Worm (Caenorhabditis elegans) whole organism, early embryonic: ENCODE measurements around the gene fli-1.

ENCODE experiments used
- ama-1 ChIP-seq: fragments of 150-350 bp; optimal IDR thresholded peaks from 2 replicates; lab custom pipeline; 2014
- ets-7 ChIP-seq: sonication (generic microtip); optimal IDR thresholded peaks from 2 replicates; lab custom pipeline; 2016; ENCODE audit warnings: missing genotype, missing genetic modification characterization, missing compliant biosample characterization
- flt-1 ChIP-seq: fragments of 200-800 bp; sonication (Bioruptor generic); IDR thresholded peaks from 2 replicates; pipeline ENCODE4 v1.3.6; 2022; ENCODE audit warnings: missing genetic modification characterization, missing compliant biosample characterization
- hnd-1 ChIP-seq: sonication (generic microtip); optimal IDR thresholded peaks from 2 replicates; lab custom pipeline; 2016; ENCODE audit warnings: missing genetic modification characterization, missing compliant biosample characterization
- sea-1 ChIP-seq: fragments of 200-800 bp; sonication (Bioruptor generic); conservative IDR thresholded peaks from 2 replicates; pipeline ENCODE4 v1.3.6; 2022; ENCODE audit warnings: missing genetic modification characterization, missing compliant biosample characterization

DNA sequence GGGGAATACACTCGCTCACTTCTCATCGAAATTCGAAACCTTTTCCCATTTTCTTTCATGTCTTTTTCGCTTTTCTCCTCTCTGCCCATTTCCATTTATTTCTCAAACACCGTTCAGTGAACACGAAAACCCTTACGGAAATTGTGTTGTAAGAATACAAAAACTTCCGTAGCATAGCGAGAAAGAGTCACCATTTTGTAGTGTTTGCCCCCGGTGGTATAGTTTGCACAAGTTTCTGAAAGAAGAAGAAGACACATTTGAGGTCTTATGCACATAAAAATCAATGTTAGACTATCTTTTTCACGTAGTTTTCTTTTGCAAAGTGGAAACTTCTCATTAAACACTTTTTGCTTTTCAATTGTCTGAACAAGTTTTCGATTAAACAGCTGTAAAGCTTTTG, 35.6 kb upstream of the fli-1 start:
- TF ChIP-seq flt-1 (GFP tag; lab: Robert Waterston, UW) (no peak), hnd-1 (tag; lab: Kevin White, UChicago) (no peak), ets-7 (no peak), ama-1 (lab: Kevin White, UChicago) (no peak), sea-1 (GFP tag; lab: Robert Waterston, UW) (no peak)
